Worm (Caenorhabditis elegans) whole organism, L2 larva: ENCODE data around the gene C10B5.1.

Experiments
- R02D3.7 ChIP-seq: fragments of 150-350 bp; optimal IDR thresholded peaks from 2 replicates; lab custom pipeline; 2014; ENCODE audit warnings: missing biosample characterization, missing genetic modification characterization
- elt-3 ChIP-seq: sonication (generic microtip); optimal IDR thresholded peaks from 2 replicates; lab custom pipeline; 2017; ENCODE audit warnings: missing biosample characterization, missing genetic modification characterization
- nhr-11 ChIP-seq: fragments of 150-350 bp; optimal IDR thresholded peaks from 2 replicates; lab custom pipeline; 2014; ENCODE audit warnings: missing biosample characterization, missing genetic modification characterization
- nhr-129 ChIP-seq: fragments of 150-350 bp; optimal IDR thresholded peaks from 2 replicates; lab custom pipeline; 2014; ENCODE audit warnings: missing biosample characterization, missing genetic modification characterization
- unc-55 ChIP-seq: fragments of 150-350 bp; sonication (generic microtip); optimal IDR thresholded peaks from 3 replicates; lab custom pipeline; 2014; ENCODE audit warnings: missing biosample characterization, missing genetic modification reagents, missing genetic modification characterization

DNA sequence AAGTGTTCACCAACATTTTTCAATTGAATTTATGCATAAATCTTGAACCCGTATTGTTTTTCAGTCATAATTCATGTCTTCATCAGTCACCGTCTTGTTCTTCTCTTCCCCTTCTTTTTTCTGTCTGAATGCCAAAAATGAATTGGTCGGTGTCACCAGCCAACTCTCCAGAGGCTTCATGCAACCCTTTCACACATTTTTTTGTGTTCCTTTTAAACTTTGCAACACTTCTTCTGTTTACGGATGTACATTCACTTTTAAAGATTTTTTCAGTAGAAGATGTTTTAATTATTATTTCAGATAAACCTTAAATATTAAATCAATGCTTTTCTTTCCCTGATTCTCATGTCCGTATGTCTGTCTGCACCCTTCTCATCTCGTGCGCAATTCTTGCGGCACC, 20.1 kb upstream of the C10B5.1 start, which contains the start of gene acr-16:
- TF ChIP-seq nhr-11 (tag; lab: Kevin White, UChicago) = no peak
- no peak for TF ChIP-seq elt-3
- TF ChIP-seq R02D3.7 = no peak
- no peak for TF ChIP-seq nhr-129 (tag; lab: Kevin White, UChicago)
- TF ChIP-seq unc-55 (GFP tag; lab: Kevin White, UChicago) = no peak
